Worm (Caenorhabditis elegans) whole organism, L2 larva: Measurements from ENCODE around the gene Y75B12B.11.
A peak's percentile ranks its signal among the peaks of the same experiment; 100 is the strongest.
"Not testable (repeated sequence)": the region's sequence is repeated elsewhere in the genome, so short reads cannot be mapped to it uniquely, and the experiment has no call there.

ENCODE experiments used
- C34F6.9 ChIP-seq: fragments of 150-350 bp; optimal IDR thresholded peaks from 2 replicates; lab custom pipeline; 2014; ENCODE audit warnings: missing biosample characterization, missing genetic modification characterization
- F13H6.1 ChIP-seq: sonication (generic microtip); optimal IDR thresholded peaks from 2 replicates; lab custom pipeline; 2016; ENCODE audit warnings: missing genetic modification characterization, missing compliant biosample characterization
- R02D3.7 ChIP-seq: fragments of 150-350 bp; optimal IDR thresholded peaks from 2 replicates; lab custom pipeline; 2014; ENCODE audit warnings: missing biosample characterization, missing genetic modification characterization
- ZK546.5 ChIP-seq: sonication (generic microtip); optimal IDR thresholded peaks from 2 replicates; lab custom pipeline; 2017; ENCODE audit warnings: missing biosample characterization, missing genetic modification characterization
- alr-1 ChIP-seq: fragments of 150-350 bp; optimal IDR thresholded peaks from 2 replicates; lab custom pipeline; 2014; ENCODE audit warnings: missing biosample characterization, missing genetic modification characterization
- ama-1 ChIP-seq: fragments of 150-350 bp; optimal IDR thresholded peaks from 2 replicates; lab custom pipeline; 2018; ENCODE audit warnings: inconsistent platforms
- ceh-16 ChIP-seq: fragments of 150-350 bp; optimal IDR thresholded peaks from 2 replicates; lab custom pipeline; 2014; ENCODE audit warnings: missing biosample characterization, missing genetic modification characterization
- ceh-82 ChIP-seq: fragments of 150-350 bp; optimal IDR thresholded peaks from 2 replicates; lab custom pipeline; 2014; ENCODE audit warnings: missing biosample characterization, missing genetic modification characterization
- crh-2 ChIP-seq: sonication (generic microtip); optimal IDR thresholded peaks from 2 replicates; lab custom pipeline; 2017; ENCODE audit warnings: missing biosample characterization, missing genetic modification characterization
- egl-27 ChIP-seq: sonication (generic microtip); optimal IDR thresholded peaks from 3 replicates; lab custom pipeline; 2017; ENCODE audit warnings: missing biosample characterization, missing genetic modification reagents, missing genetic modification characterization
- elt-1 ChIP-seq: fragments of 150-350 bp; optimal IDR thresholded peaks from 2 replicates; lab custom pipeline; 2014; ENCODE audit warnings: missing biosample characterization, missing genetic modification characterization
- fos-1 ChIP-seq: fragments of 150-350 bp; optimal IDR thresholded peaks from 2 replicates; lab custom pipeline; 2014; ENCODE audit warnings: missing biosample characterization, missing genetic modification characterization
- gmeb-1 ChIP-seq: fragments of 150-350 bp; optimal IDR thresholded peaks from 2 replicates; lab custom pipeline; 2014; ENCODE audit warnings: missing biosample characterization, missing genetic modification characterization
- lin-13 ChIP-seq: fragments of 150-350 bp; optimal IDR thresholded peaks from 2 replicates; lab custom pipeline; 2014; ENCODE audit warnings: missing biosample characterization, missing genetic modification reagents, missing genetic modification characterization
- lin-39 ChIP-seq: fragments of 150-350 bp; optimal IDR thresholded peaks from 2 replicates; lab custom pipeline; 2014; ENCODE audit warnings: missing biosample characterization, missing genetic modification reagents, missing genetic modification characterization
- lsy-2 ChIP-seq, 2 experiments: fragments of 150-350 bp in 1 of 2; sonication (generic microtip) in 1 of 2; optimal IDR thresholded peaks; 2 replicates each; lab custom pipeline; 2014 to 2017; ENCODE audit warnings: missing biosample characterization in 2 of 2, missing genetic modification characterization in 2 of 2
- mbf-1 ChIP-seq: sonication (generic microtip); optimal IDR thresholded peaks from 2 replicates; lab custom pipeline; 2017; ENCODE audit warnings: missing biosample characterization, missing genetic modification characterization
- mdl-1 ChIP-seq, 2 experiments: fragments of 150-350 bp in 1 of 2; sonication (generic microtip) in 1 of 2; optimal IDR thresholded peaks; 2 replicates each; lab custom pipeline; 2017; ENCODE audit warnings: missing biosample characterization in 2 of 2, missing genetic modification characterization in 2 of 2
- nhr-11 ChIP-seq: fragments of 150-350 bp; optimal IDR thresholded peaks from 2 replicates; lab custom pipeline; 2014; ENCODE audit warnings: missing biosample characterization, missing genetic modification characterization
- nhr-129 ChIP-seq: fragments of 150-350 bp; optimal IDR thresholded peaks from 2 replicates; lab custom pipeline; 2014; ENCODE audit warnings: missing biosample characterization, missing genetic modification characterization
- nhr-23 ChIP-seq: fragments of 150-350 bp; optimal IDR thresholded peaks from 2 replicates; lab custom pipeline; 2014; ENCODE audit warnings: missing biosample characterization, missing genetic modification reagents, missing genetic modification characterization
- nhr-6 ChIP-seq: fragments of 150-350 bp; optimal IDR thresholded peaks from 2 replicates; lab custom pipeline; 2014; ENCODE audit warnings: missing biosample characterization, missing genetic modification characterization
- peb-1 ChIP-seq: fragments of 150-350 bp; optimal IDR thresholded peaks from 2 replicates; lab custom pipeline; 2014; ENCODE audit warnings: missing biosample characterization, missing genetic modification characterization
- sem-4 ChIP-seq: fragments of 150-350 bp; optimal IDR thresholded peaks from 2 replicates; lab custom pipeline; 2014; ENCODE audit warnings: missing biosample characterization, missing genetic modification reagents, missing genetic modification characterization
- skn-1 ChIP-seq: sonication (generic microtip); optimal IDR thresholded peaks from 2 replicates; lab custom pipeline; 2017; ENCODE audit warnings: missing biosample characterization, missing genetic modification characterization
- sma-9 ChIP-seq, 2 experiments: fragments of 150-350 bp in 1 of 2; sonication (generic microtip) in 1 of 2; optimal IDR thresholded peaks; 2 replicates each; lab custom pipeline; 2014 to 2016; ENCODE audit warnings: missing genetic modification characterization in 2 of 2, mild to moderate bottlenecking in 1 of 2, missing biosample characterization in 1 of 2, missing compliant biosample characterization in 1 of 2, missing genetic modification reagents in 1 of 2, moderate library complexity in 1 of 2
- snpc-4 ChIP-seq: fragments of 150-350 bp; optimal IDR thresholded peaks from 2 replicates; lab custom pipeline; 2014; ENCODE audit warnings: missing biosample characterization, missing genetic modification characterization
- zag-1 ChIP-seq: fragments of 150-350 bp; optimal IDR thresholded peaks from 2 replicates; lab custom pipeline; 2014; ENCODE audit warnings: missing biosample characterization, missing genetic modification characterization
- ztf-1 ChIP-seq: fragments of 200-800 bp; sonication (Bioruptor generic); conservative IDR thresholded peaks from 2 replicates; pipeline ENCODE4 v1.3.6; 2022; ENCODE audit warnings: missing genetic modification characterization, missing compliant biosample characterization
- ztf-11 ChIP-seq: sonication (generic microtip); optimal IDR thresholded peaks from 2 replicates; lab custom pipeline; 2017; ENCODE audit warnings: missing biosample characterization, missing genetic modification characterization
- ztf-4 ChIP-seq: fragments of 150-350 bp; optimal IDR thresholded peaks from 2 replicates; lab custom pipeline; 2014; ENCODE audit warnings: missing biosample characterization, missing genetic modification characterization

Y75B12B.11 gene

ce11 chrV:15191971-15192370 lies 875 bp downstream of the Y75B12B.11 start:
- no peak for TF ChIP-seq gmeb-1 (tag; lab: Kevin White, UChicago)
- no peak for TF ChIP-seq ZK546.5 (tag; lab: Kevin White, UChicago)
- no peak for TF ChIP-seq sma-9 (GFP tag; optimal IDR thresholded peaks at IDR 0.05; lab: Kevin White, UChicago)
- TF ChIP-seq sma-9 (tag; optimal IDR thresholded peaks at IDR 0.05; lab: Kevin White, UChicago): no peak
- TF ChIP-seq alr-1 (tag; lab: Kevin White, UChicago): no peak
- TF ChIP-seq elt-1: no peak
- TF ChIP-seq F13H6.1 (tag; lab: Kevin White, UChicago): no peak
- no peak for TF ChIP-seq ztf-1
- TF ChIP-seq nhr-23 (tag; lab: Kevin White, UChicago): no peak
- TF ChIP-seq peb-1 (tag; lab: Kevin White, UChicago): no peak

- TF ChIP-seq lin-13 (GFP tag; lab: Kevin White, UChicago) (no peak), crh-2 (tag; lab: Kevin White, UChicago) (peak; percentile 18), fos-1 (peak; percentile 76)
Observed at ce11 chrV:15192377-15192776, 1.3 kb downstream of the Y75B12B.11 start, which contains the start of gene plc-2. Gene plc-2 (plus strand): TSS chrV:15192572.

- TF ChIP-seq ceh-82 (no peak), snpc-4 (tag; lab: Kevin White, UChicago) (no peak), nhr-23 (tag; lab: Kevin White, UChicago) (no peak), C34F6.9 (no peak), gmeb-1 (tag; lab: Kevin White, UChicago) (no peak), lsy-2 (tag; optimal IDR thresholded peaks at IDR 0.05; lab: Kevin White, UChicago) (no peak), zag-1 (no peak), nhr-11 (tag; lab: Kevin White, UChicago) (no peak), alr-1 (tag; lab: Kevin White, UChicago) (no peak), egl-27 (tag; lab: Kevin White, UChicago) (no peak), ama-1 (lab: Kevin White, UChicago) (no peak), mbf-1 (tag; lab: Kevin White, UChicago) (no peak), nhr-6 (tag; lab: Kevin White, UChicago) (no peak), lin-39 (tag; lab: Kevin White, UChicago) (no peak), sma-9 (GFP tag; optimal IDR thresholded peaks at IDR 0.05; lab: Kevin White, UChicago) (no peak), sma-9 (tag; optimal IDR thresholded peaks at IDR 0.05; lab: Kevin White, UChicago) (no peak)
Observed at ce11 chrV:15193909-15194308, 2.8 kb downstream of the Y75B12B.11 start, which contains the start of gene Y75B12B.13. Gene Y75B12B.13 (minus strand): TSS chrV:15194009.

ce11 chrV:15197955-15198354 lies 6.9 kb downstream of the Y75B12B.11 start, which contains the start of gene srw-1:
Gene srw-1 (plus strand): TSS chrV:15198255.
- TF ChIP-seq nhr-129 (tag; lab: Kevin White, UChicago): no peak
- no peak for TF ChIP-seq lin-13 (GFP tag; lab: Kevin White, UChicago)
- no peak for TF ChIP-seq ceh-16 (tag; lab: Kevin White, UChicago)
- TF ChIP-seq sma-9 (GFP tag; optimal IDR thresholded peaks at IDR 0.05; lab: Kevin White, UChicago): no peak
- no peak for TF ChIP-seq sma-9 (tag; optimal IDR thresholded peaks at IDR 0.05; lab: Kevin White, UChicago)
- no peak for TF ChIP-seq nhr-11 (tag; lab: Kevin White, UChicago)
- TF ChIP-seq nhr-6 (tag; lab: Kevin White, UChicago): no peak
- no peak for TF ChIP-seq zag-1
- no peak for TF ChIP-seq ztf-11 (tag; lab: Kevin White, UChicago)
- TF ChIP-seq alr-1 (tag; lab: Kevin White, UChicago): no peak
- no peak for TF ChIP-seq ZK546.5 (tag; lab: Kevin White, UChicago)
- TF ChIP-seq ama-1 (lab: Kevin White, UChicago): no peak
- no peak for TF ChIP-seq ztf-4 (tag; lab: Kevin White, UChicago)
- no peak for TF ChIP-seq C34F6.9
- TF ChIP-seq skn-1: no peak
- no peak for TF ChIP-seq mdl-1 (tag; optimal IDR thresholded peaks at IDR 0.05; lab: Kevin White, UChicago)

ce11 chrV:15199768-15200167 lies 8.7 kb downstream of the Y75B12B.11 start, which contains the start of gene Y75B12B.10:
Gene Y75B12B.10 (plus strand): TSS chrV:15200068.
- no peak for TF ChIP-seq ZK546.5 (tag; lab: Kevin White, UChicago)

ce11 chrV:15207681-15208080 lies 16.6 kb downstream of the Y75B12B.11 start, which contains the start of gene C41G6.12:
Gene C41G6.12 (minus strand): TSS chrV:15207781.
- TF ChIP-seq sem-4, R02D3.7, nhr-6 (tag; lab: Kevin White, UChicago): not testable (repeated sequence)
